Worm (Caenorhabditis elegans): ENCODE data around the gene Y44F5A.1.

Y44F5A.1 gene

ce11 chrIII:4195306-4196008 lies 52.0 kb downstream of the Y44F5A.1 start:
- TF ChIP-seq tra-1 (GFP tag; IDR thresholded peaks at IDR 0.05) = 0 out of 2 replicates have a peak, but pooled peaks have one; percentile 36
- TF ChIP-seq nhr-111 (GFP tag; optimal IDR thresholded peaks at IDR 0.05) = peak; percentile 80
- TF ChIP-seq egl-43 (GFP tag; IDR thresholded peaks at IDR 0.05) = no peak
- TF ChIP-seq ceh-62 (tag; optimal IDR thresholded peaks at IDR 0.05) = no peak
- TF ChIP-seq T26A8.4 (GFP tag; IDR thresholded peaks at IDR 0.05) = peak; percentile 97
- peak; percentile 37 for TF ChIP-seq hlh-30 (tag; optimal IDR thresholded peaks at IDR 0.05; ENCODE audit: insufficient read depth)
- peak; percentile 30; the same call in 1 of the 2 replicates for TF ChIP-seq dmd-6 (GFP tag; IDR thresholded peaks at IDR 0.05)
- no peak for TF ChIP-seq nhr-25 (tag; optimal IDR thresholded peaks at IDR 0.05; ENCODE audit: borderline replicate concordance, insufficient read depth)
- TF ChIP-seq lim-7 (GFP tag; IDR thresholded peaks at IDR 0.05) = no peak
- TF ChIP-seq unc-39 (tag; optimal IDR thresholded peaks at IDR 0.05) = no peak
- no peak for TF ChIP-seq lin-29 (GFP tag; IDR thresholded peaks at IDR 0.05)
- peak; percentile 15 for TF ChIP-seq gei-8 (GFP tag; optimal IDR thresholded peaks at IDR 0.05)
- peak; percentile 36 for TF ChIP-seq php-3 (GFP tag; IDR thresholded peaks at IDR 0.05)
- TF ChIP-seq fos-1 (tag; optimal IDR thresholded peaks at IDR 0.05) = no peak
- TF ChIP-seq R02D3.7 (tag; optimal IDR thresholded peaks at IDR 0.05) = no peak
- TF ChIP-seq mdl-1 (tag; optimal IDR thresholded peaks at IDR 0.05) = peak in 1 of 2 experiments; percentile 15
- TF ChIP-seq mes-2 (tag; optimal IDR thresholded peaks at IDR 0.05; ENCODE audit: poor library complexity, severe bottlenecking) = peak; percentile 80
- peak; percentile 81 for TF ChIP-seq ctbp-1 (GFP tag; IDR thresholded peaks at IDR 0.05)
- TF ChIP-seq pqm-1 (tag; optimal IDR thresholded peaks at IDR 0.05) = peak; percentile 11
- TF ChIP-seq nhr-28 (tag; optimal IDR thresholded peaks at IDR 0.05) = no peak
- peak; percentile 69 for TF ChIP-seq attf-4 (tag; optimal IDR thresholded peaks at IDR 0.05)
- TF ChIP-seq dmd-8 (GFP tag; IDR thresholded peaks at IDR 0.05) = 0 out of 2 replicates have a peak, but pooled peaks have one; percentile 36
- no peak for TF ChIP-seq vab-7 (GFP tag; IDR thresholded peaks at IDR 0.05)
- no peak for TF ChIP-seq lir-3 (tag; optimal IDR thresholded peaks at IDR 0.05)
- peak; percentile 15; the same call in 1 of the 2 replicates for TF ChIP-seq ceh-20 (GFP tag; IDR thresholded peaks at IDR 0.05)
- TF ChIP-seq dpl-1 (GFP tag; optimal IDR thresholded peaks at IDR 0.05) = no peak
- TF ChIP-seq nhr-102 (tag; optimal IDR thresholded peaks at IDR 0.05) = peak; percentile 90
- no peak for TF ChIP-seq madf-5 (GFP tag; IDR thresholded peaks at IDR 0.05)
- TF ChIP-seq nhr-10 (tag; optimal IDR thresholded peaks at IDR 0.05) = no peak
- peak; percentile 72 for TF ChIP-seq spr-3 (GFP tag; optimal IDR thresholded peaks at IDR 0.05)
- TF ChIP-seq snpc-1.2 (GFP tag; IDR thresholded peaks at IDR 0.05) = peak; percentile 71
- peak; percentile 73; the same call in 1 of the 2 replicates for TF ChIP-seq saeg-2 (GFP tag; IDR thresholded peaks at IDR 0.05)
- TF ChIP-seq mxl-2 (GFP tag; conservative IDR thresholded peaks at IDR 0.05) = no peak
- TF ChIP-seq daf-19 (GFP tag; conservative IDR thresholded peaks at IDR 0.05) = peak; percentile 82
- TF ChIP-seq Y48G9A.11 (GFP tag; IDR thresholded peaks at IDR 0.05) = peak; percentile 77
- no peak for TF ChIP-seq lin-15B (tag; optimal IDR thresholded peaks at IDR 0.05)
- peak; percentile 99 for TF ChIP-seq aha-1 (tag)
- peak; percentile 42 for TF ChIP-seq duxl-1 (tag; optimal IDR thresholded peaks at IDR 0.05; ENCODE audit: poor library complexity)
- TF ChIP-seq unc-130 (GFP tag; optimal IDR thresholded peaks at IDR 0.05) = peak; percentile 24
- peak in 1 of 2 experiments; percentile 75 for TF ChIP-seq unc-62 (GFP tag; optimal IDR thresholded peaks at IDR 0.05 in 1 of 2)
- TF ChIP-seq unc-62 (tag; optimal IDR thresholded peaks at IDR 0.05) = no peak
- no peak for TF ChIP-seq daf-8 (GFP tag; IDR thresholded peaks at IDR 0.05)
- peak; percentile 54 for TF ChIP-seq Y5F2A.4 (GFP tag; optimal IDR thresholded peaks at IDR 0.05)
- peak; percentile 76 for TF ChIP-seq mep-1 (tag; optimal IDR thresholded peaks at IDR 0.05)
- peak; percentile 45 for TF ChIP-seq F37D6.2 (tag; optimal IDR thresholded peaks at IDR 0.05)
- no peak for TF ChIP-seq lin-39 (tag; optimal IDR thresholded peaks at IDR 0.05)
- TF ChIP-seq ZK546.5 (tag; optimal IDR thresholded peaks at IDR 0.05) = no peak
- TF ChIP-seq nhr-76 (tag; optimal IDR thresholded peaks at IDR 0.05) = peak; percentile 16
- no peak for TF ChIP-seq ceh-82 (tag; optimal IDR thresholded peaks at IDR 0.05)
- TF ChIP-seq set-16 (GFP tag; IDR thresholded peaks at IDR 0.05) = no peak

All from whole organism, L4 larva.